Worm (Caenorhabditis elegans) whole organism, L2 larva: ENCODE results near the gene epg-9.

Experiments
- C34F6.9 ChIP-seq: fragments of 150-350 bp; optimal IDR thresholded peaks from 2 replicates; lab custom pipeline; 2014; ENCODE audit warnings: missing biosample characterization, missing genetic modification characterization
- R02D3.7 ChIP-seq: fragments of 150-350 bp; optimal IDR thresholded peaks from 2 replicates; lab custom pipeline; 2014; ENCODE audit warnings: missing biosample characterization, missing genetic modification characterization
- ceh-16 ChIP-seq: fragments of 150-350 bp; optimal IDR thresholded peaks from 2 replicates; lab custom pipeline; 2014; ENCODE audit warnings: missing biosample characterization, missing genetic modification characterization
- ceh-82 ChIP-seq: fragments of 150-350 bp; optimal IDR thresholded peaks from 2 replicates; lab custom pipeline; 2014; ENCODE audit warnings: missing biosample characterization, missing genetic modification characterization
- egl-27 ChIP-seq: sonication (generic microtip); optimal IDR thresholded peaks from 3 replicates; lab custom pipeline; 2017; ENCODE audit warnings: missing biosample characterization, missing genetic modification reagents, missing genetic modification characterization
- lin-11 ChIP-seq: fragments of 150-350 bp; sonication (generic microtip); optimal IDR thresholded peaks from 2 replicates; lab custom pipeline; 2014; ENCODE audit warnings: missing biosample characterization, missing genetic modification characterization, inconsistent platforms, mixed read lengths
- lin-13 ChIP-seq: fragments of 150-350 bp; optimal IDR thresholded peaks from 2 replicates; lab custom pipeline; 2014; ENCODE audit warnings: missing biosample characterization, missing genetic modification reagents, missing genetic modification characterization
- lin-39 ChIP-seq: fragments of 150-350 bp; optimal IDR thresholded peaks from 2 replicates; lab custom pipeline; 2014; ENCODE audit warnings: missing biosample characterization, missing genetic modification reagents, missing genetic modification characterization
- lsy-2 ChIP-seq, 2 experiments: fragments of 150-350 bp in 1 of 2; sonication (generic microtip) in 1 of 2; optimal IDR thresholded peaks; 2 replicates each; lab custom pipeline; 2014 to 2017; ENCODE audit warnings: missing biosample characterization in 2 of 2, missing genetic modification characterization in 2 of 2
- nhr-11 ChIP-seq: fragments of 150-350 bp; optimal IDR thresholded peaks from 2 replicates; lab custom pipeline; 2014; ENCODE audit warnings: missing biosample characterization, missing genetic modification characterization
- nhr-23 ChIP-seq: fragments of 150-350 bp; optimal IDR thresholded peaks from 2 replicates; lab custom pipeline; 2014; ENCODE audit warnings: missing biosample characterization, missing genetic modification reagents, missing genetic modification characterization
- nhr-25 ChIP-seq: fragments of 150-350 bp; sonication (generic microtip); optimal IDR thresholded peaks from 3 replicates; lab custom pipeline; 2014; ENCODE audit warnings: missing biosample characterization, missing genetic modification characterization
- sem-4 ChIP-seq: fragments of 150-350 bp; optimal IDR thresholded peaks from 2 replicates; lab custom pipeline; 2014; ENCODE audit warnings: missing biosample characterization, missing genetic modification reagents, missing genetic modification characterization
- skn-1 ChIP-seq: sonication (generic microtip); optimal IDR thresholded peaks from 2 replicates; lab custom pipeline; 2017; ENCODE audit warnings: missing biosample characterization, missing genetic modification characterization
- snpc-4 ChIP-seq: fragments of 150-350 bp; optimal IDR thresholded peaks from 2 replicates; lab custom pipeline; 2014; ENCODE audit warnings: missing biosample characterization, missing genetic modification characterization
- unc-39 ChIP-seq: fragments of 150-350 bp; optimal IDR thresholded peaks from 2 replicates; lab custom pipeline; 2014; ENCODE audit warnings: missing biosample characterization, missing genetic modification characterization
- ztf-1 ChIP-seq: fragments of 200-800 bp; sonication (Bioruptor generic); conservative IDR thresholded peaks from 2 replicates; pipeline ENCODE4 v1.3.6; 2022; ENCODE audit warnings: missing genetic modification characterization, missing compliant biosample characterization
- ztf-4 ChIP-seq: fragments of 150-350 bp; optimal IDR thresholded peaks from 2 replicates; lab custom pipeline; 2014; ENCODE audit warnings: missing biosample characterization, missing genetic modification characterization

Gene epg-9

DNA sequence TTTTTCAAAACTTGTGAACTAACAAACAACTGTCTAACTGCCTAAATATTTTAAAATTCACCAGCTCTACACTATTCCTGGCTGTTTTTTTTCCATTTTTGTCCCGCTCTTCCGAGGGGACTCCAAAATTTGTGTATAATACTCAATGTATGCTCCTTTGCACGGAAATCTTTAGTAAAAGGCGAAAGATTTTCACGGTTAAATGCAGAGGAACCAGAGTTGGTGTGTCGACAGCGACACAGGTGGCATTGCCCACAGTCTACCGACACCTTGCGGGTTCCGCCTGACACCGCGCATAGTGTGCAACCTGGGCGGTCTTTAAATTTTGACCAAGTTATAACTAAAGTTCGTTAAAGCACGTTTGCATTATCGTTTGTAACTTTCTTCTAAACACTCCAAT, 54.0 kb downstream of the epg-9 start:
- TF ChIP-seq ceh-82 (tag; lab: Kevin White, UChicago): no peak
- no peak for TF ChIP-seq ceh-16 (tag; lab: Kevin White, UChicago)
- no peak for TF ChIP-seq lin-11 (tag; lab: Kevin White, UChicago)
- TF ChIP-seq ztf-1 (GFP tag; lab: Robert Waterston, UW): no peak
- TF ChIP-seq sem-4 (tag; lab: Kevin White, UChicago): no peak
- no peak for TF ChIP-seq unc-39 (tag; lab: Kevin White, UChicago)
- no peak for TF ChIP-seq nhr-25 (tag; lab: Kevin White, UChicago)
- TF ChIP-seq nhr-11 (tag; lab: Kevin White, UChicago): no peak
- no peak for TF ChIP-seq nhr-23
- no peak for TF ChIP-seq lin-13 (GFP tag; lab: Kevin White, UChicago)
- TF ChIP-seq R02D3.7 (tag; lab: Kevin White, UChicago): no peak
- TF ChIP-seq egl-27 (tag; lab: Kevin White, UChicago): no peak
- no peak for TF ChIP-seq ztf-4 (tag; lab: Kevin White, UChicago)

DNA sequence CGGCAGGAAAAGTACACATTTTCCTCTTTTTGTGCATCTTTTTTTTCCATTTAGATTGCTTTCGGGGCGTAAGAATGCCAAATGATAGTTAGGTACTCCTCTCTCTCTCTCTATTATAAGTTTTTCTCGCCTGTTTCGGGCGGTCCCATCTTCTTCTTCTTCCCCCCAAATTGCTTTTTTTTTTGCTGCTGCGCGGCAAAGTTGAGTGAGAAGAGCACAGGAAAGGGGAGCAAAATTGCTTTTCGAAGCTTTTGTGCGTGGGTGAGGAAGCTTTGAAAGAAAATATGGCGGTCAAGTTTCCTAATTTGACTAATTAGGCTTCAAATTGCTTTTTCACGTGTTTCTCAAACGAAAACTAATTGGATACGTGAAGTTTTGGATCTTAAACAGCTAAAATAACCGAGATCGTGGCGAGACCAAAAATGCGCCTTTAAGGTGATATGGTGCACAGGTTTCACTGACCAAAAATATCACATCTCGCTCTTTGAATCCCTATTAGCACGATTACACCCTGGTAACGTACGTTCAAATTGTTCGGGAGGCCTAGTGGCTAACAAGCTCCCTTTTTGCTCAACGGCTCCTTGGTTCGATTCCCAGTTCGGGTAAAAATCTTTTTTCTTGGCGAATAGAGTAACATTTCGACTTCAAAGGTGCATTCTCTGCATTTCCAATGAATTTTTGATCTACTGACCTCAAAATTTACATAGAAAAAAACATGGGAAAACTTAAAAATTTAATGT, 55.6 kb downstream of the epg-9 start:
- TF ChIP-seq snpc-4 (tag; lab: Kevin White, UChicago) (no peak), lsy-2 (tag; optimal IDR thresholded peaks at IDR 0.05; lab: Kevin White, UChicago) (no peak), nhr-11 (tag; lab: Kevin White, UChicago) (no peak), skn-1 (no peak), C34F6.9 (tag; lab: Kevin White, UChicago) (no peak), lin-39 (tag; lab: Kevin White, UChicago) (no peak), egl-27 (tag; lab: Kevin White, UChicago) (no peak)
